Fruit fly (Drosophila melanogaster): ENCODE data around the gene CG13457.

The CG13457 gene

dm6 chr3L:15105566-15106207 lies 25.5 kb downstream of the CG13457 start, which contains the start of gene CG45071:
Gene CG45071 (plus strand): TSS chr3L:15105882.
- no peak for TF ChIP-seq Pif1A (GFP tag; optimal IDR thresholded peaks at IDR 0.05)
- TF ChIP-seq EcR (GFP tag; optimal IDR thresholded peaks at IDR 0.05) = peak; percentile 37
- TF ChIP-seq CG12605 (GFP tag; IDR thresholded peaks at IDR 0.05) = peak; percentile 34; the same call in 1 of the 2 replicates
- TF ChIP-seq fd96Ca (GFP tag; IDR thresholded peaks at IDR 0.05) = no peak
- no peak for TF ChIP-seq CG10348 (GFP tag; IDR thresholded peaks at IDR 0.05)
- no peak for TF ChIP-seq CG34367 (tag; optimal IDR thresholded peaks at IDR 0.05)
- TF ChIP-seq CG32121 (GFP tag; IDR thresholded peaks at IDR 0.05) = no peak
- TF ChIP-seq rn (GFP tag; IDR thresholded peaks at IDR 0.05) = no peak
- no peak for TF ChIP-seq CG4496 (GFP tag; IDR thresholded peaks at IDR 0.05)
- no peak for TF ChIP-seq CG14655 (GFP tag; optimal IDR thresholded peaks at IDR 0.05)
- TF ChIP-seq Pif1B (GFP tag; optimal IDR thresholded peaks at IDR 0.05) = no peak
- no peak for TF ChIP-seq CG17806 (tag; optimal IDR thresholded peaks at IDR 0.05)
- TF ChIP-seq CG8159 (tag; optimal IDR thresholded peaks at IDR 0.05) = no peak
- TF ChIP-seq CG8301 (tag; optimal IDR thresholded peaks at IDR 0.05) = no peak
- no peak for TF ChIP-seq gl (tag; optimal IDR thresholded peaks at IDR 0.05)
- TF ChIP-seq CG13204 (GFP tag; optimal IDR thresholded peaks at IDR 0.05) = peak; percentile 100
- no peak for TF ChIP-seq D1 (tag; optimal IDR thresholded peaks at IDR 0.05)
- peak; percentile 11; the same call in 1 of the 2 replicates for TF ChIP-seq Ets98B (GFP tag; IDR thresholded peaks at IDR 0.05)
- no peak for TF ChIP-seq CG15710 (tag; optimal IDR thresholded peaks at IDR 0.05)
- TF ChIP-seq Snoo (tag; optimal IDR thresholded peaks at IDR 0.05) = no peak
- no peak for TF ChIP-seq CG9948 (tag; optimal IDR thresholded peaks at IDR 0.05)

dm6 chr3L:15104849-15105555 lies 26.2 kb downstream of the CG13457 start:
- peak; percentile 87 for TF ChIP-seq CG32121 (GFP tag; IDR thresholded peaks at IDR 0.05)
- peak; percentile 90 for TF ChIP-seq CG8301 (tag; optimal IDR thresholded peaks at IDR 0.05)
- peak; percentile 87 for TF ChIP-seq CG17806 (tag; optimal IDR thresholded peaks at IDR 0.05)
- peak; percentile 88 for TF ChIP-seq Pif1B (GFP tag; optimal IDR thresholded peaks at IDR 0.05)
- TF ChIP-seq CG9948 (tag; optimal IDR thresholded peaks at IDR 0.05) = peak; percentile 84
- TF ChIP-seq Snoo (tag; optimal IDR thresholded peaks at IDR 0.05) = peak; percentile 90
- peak; percentile 90 for TF ChIP-seq CG8159 (tag; optimal IDR thresholded peaks at IDR 0.05)
- TF ChIP-seq gl (tag; optimal IDR thresholded peaks at IDR 0.05) = peak; percentile 73
- TF ChIP-seq CG14655 (GFP tag; optimal IDR thresholded peaks at IDR 0.05) = peak; percentile 88
- peak; percentile 87 for TF ChIP-seq CG4496 (GFP tag; IDR thresholded peaks at IDR 0.05)
- no peak for TF ChIP-seq EcR (GFP tag; optimal IDR thresholded peaks at IDR 0.05)
- peak; percentile 92 for TF ChIP-seq fd96Ca (GFP tag; IDR thresholded peaks at IDR 0.05)
- peak; percentile 82 for TF ChIP-seq Ets98B (GFP tag; IDR thresholded peaks at IDR 0.05)
- peak; percentile 95 for TF ChIP-seq Pif1A (GFP tag; optimal IDR thresholded peaks at IDR 0.05)
- peak; percentile 89 for TF ChIP-seq CG34367 (tag; optimal IDR thresholded peaks at IDR 0.05)
- no peak; the same call in 1 of the 2 replicates for TF ChIP-seq CG10348 (GFP tag; IDR thresholded peaks at IDR 0.05)
- TF ChIP-seq CG15710 (tag; optimal IDR thresholded peaks at IDR 0.05) = peak; percentile 94
- peak; percentile 53 for TF ChIP-seq D1 (tag; optimal IDR thresholded peaks at IDR 0.05)
- TF ChIP-seq CG13204 (GFP tag; optimal IDR thresholded peaks at IDR 0.05) = peak; percentile 6
- peak; percentile 76 for TF ChIP-seq CG12605 (GFP tag; IDR thresholded peaks at IDR 0.05)
- peak; percentile 84 for TF ChIP-seq rn (GFP tag; IDR thresholded peaks at IDR 0.05)

- TF ChIP-seq CG34367 (tag; optimal IDR thresholded peaks at IDR 0.05) (no peak), CG8301 (tag; optimal IDR thresholded peaks at IDR 0.05) (no peak), Snoo (tag; optimal IDR thresholded peaks at IDR 0.05) (peak; percentile 19), CG12605 (GFP tag; IDR thresholded peaks at IDR 0.05) (no peak), CG10348 (GFP tag; IDR thresholded peaks at IDR 0.05) (no peak), fd96Ca (GFP tag; IDR thresholded peaks at IDR 0.05) (peak; percentile 24; the same call in 1 of the 3 replicates), CG4496 (GFP tag; IDR thresholded peaks at IDR 0.05) (no peak), Pif1B (GFP tag; optimal IDR thresholded peaks at IDR 0.05) (peak; percentile 33), EcR (GFP tag; optimal IDR thresholded peaks at IDR 0.05) (peak; percentile 49), CG17806 (tag; optimal IDR thresholded peaks at IDR 0.05) (peak; percentile 4), CG15710 (tag; optimal IDR thresholded peaks at IDR 0.05) (no peak), Ets98B (GFP tag; IDR thresholded peaks at IDR 0.05) (no peak), Pif1A (GFP tag; optimal IDR thresholded peaks at IDR 0.05) (no peak), rn (GFP tag; IDR thresholded peaks at IDR 0.05) (no peak), CG32121 (GFP tag; IDR thresholded peaks at IDR 0.05) (no peak; the same call in 1 of the 2 replicates), CG13204 (GFP tag; optimal IDR thresholded peaks at IDR 0.05) (peak; percentile 99)
Measured at dm6 chr3L:15103988-15104848, 27.0 kb downstream of the CG13457 start.

dm6 chr3L:15102669-15103309 lies 28.4 kb downstream of the CG13457 start:
- TF ChIP-seq CG15710 (tag; optimal IDR thresholded peaks at IDR 0.05) (peak; percentile 49), EcR (GFP tag; optimal IDR thresholded peaks at IDR 0.05) (peak; percentile 49), CG4496 (GFP tag; IDR thresholded peaks at IDR 0.05) (peak; percentile 54; the same call in 1 of the 3 replicates), fd96Ca (GFP tag; IDR thresholded peaks at IDR 0.05) (0 out of 3 replicates have a peak, but pooled peaks have one; percentile 12), gl (tag; optimal IDR thresholded peaks at IDR 0.05) (no peak), D1 (tag; optimal IDR thresholded peaks at IDR 0.05) (no peak), rn (GFP tag; IDR thresholded peaks at IDR 0.05) (no peak), Pif1B (GFP tag; optimal IDR thresholded peaks at IDR 0.05) (no peak), CG8159 (tag; optimal IDR thresholded peaks at IDR 0.05) (peak; percentile 49), Snoo (tag; optimal IDR thresholded peaks at IDR 0.05) (no peak), Ets98B (GFP tag; IDR thresholded peaks at IDR 0.05) (peak; percentile 31), CG34367 (tag; optimal IDR thresholded peaks at IDR 0.05) (peak; percentile 38), Pif1A (GFP tag; optimal IDR thresholded peaks at IDR 0.05) (peak; percentile 5), CG8301 (tag; optimal IDR thresholded peaks at IDR 0.05) (peak; percentile 13), CG13204 (GFP tag; optimal IDR thresholded peaks at IDR 0.05) (peak; percentile 96), CG9948 (tag; optimal IDR thresholded peaks at IDR 0.05) (peak; percentile 25), CG17806 (tag; optimal IDR thresholded peaks at IDR 0.05) (peak; percentile 31), CG10348 (GFP tag; IDR thresholded peaks at IDR 0.05) (no peak), CG12605 (GFP tag; IDR thresholded peaks at IDR 0.05) (no peak), CG32121 (GFP tag; IDR thresholded peaks at IDR 0.05) (no peak), CG14655 (GFP tag; optimal IDR thresholded peaks at IDR 0.05) (peak; percentile 49)

Data from whole organism, pupa.